Worm (Caenorhabditis elegans) whole organism, L1 larva: Measurements from ENCODE around the gene C32D5.4.

Experiments
- C34B4.2 ChIP-seq: sonication (generic microtip); optimal IDR thresholded peaks from 2 replicates; lab custom pipeline; 2017; ENCODE audit warnings: mild to moderate bottlenecking, missing genetic modification characterization, missing compliant biosample characterization
- F16B12.6 ChIP-seq: fragments of 150-350 bp; optimal IDR thresholded peaks from 2 replicates; lab custom pipeline; 2014; ENCODE audit warnings: missing biosample characterization, missing genetic modification characterization
- aha-1 ChIP-seq: fragments of 150-350 bp; optimal IDR thresholded peaks from 2 replicates; lab custom pipeline; 2014; ENCODE audit warnings: missing biosample characterization, missing genetic modification characterization
- ama-1 ChIP-seq: fragments of 150-350 bp; optimal IDR thresholded peaks from 2 replicates; lab custom pipeline; 2014
- blmp-1 ChIP-seq: fragments of 150-350 bp; optimal IDR thresholded peaks from 2 replicates; lab custom pipeline; 2014; ENCODE audit warnings: missing biosample characterization, missing genetic modification characterization
- ceh-8 ChIP-seq: fragments of 200-800 bp; sonication (Bioruptor generic); optimal IDR thresholded peaks from 2 replicates; lab custom pipeline; 2018; ENCODE audit warnings: mild to moderate bottlenecking, missing genetic modification characterization, moderate library complexity, missing compliant biosample characterization
- ceh-90 ChIP-seq: sonication (generic microtip); optimal IDR thresholded peaks from 2 replicates; lab custom pipeline; 2016; ENCODE audit warnings: missing genetic modification characterization, missing compliant biosample characterization
- ces-1 ChIP-seq: fragments of 150-350 bp; optimal IDR thresholded peaks from 2 replicates; lab custom pipeline; 2014; ENCODE audit warnings: missing biosample characterization, missing genetic modification reagents, missing genetic modification characterization
- egl-13 ChIP-seq: sonication (generic microtip); optimal IDR thresholded peaks from 2 replicates; lab custom pipeline; 2016; ENCODE audit warnings: missing genotype, missing genetic modification reagents, missing genetic modification characterization, missing compliant biosample characterization
- egl-27 ChIP-seq, 2 experiments: fragments of 150-350 bp in 1 of 2; sonication (generic microtip); optimal IDR thresholded peaks; 3 replicates each; lab custom pipeline; 2017 to 2018; ENCODE audit warnings: missing biosample characterization in 2 of 2, missing genetic modification characterization in 2 of 2, missing genetic modification reagents in 2 of 2
- elt-3 ChIP-seq, 6 experiments: fragments of 150-350 bp in 1 of 6; sonication (generic microtip); optimal IDR thresholded peaks; 2 replicates each; lab custom pipeline; 2017 to 2018; ENCODE audit warnings: missing biosample characterization in 6 of 6, missing genetic modification characterization in 6 of 6, inconsistent platforms in 1 of 6
- ets-5 ChIP-seq: fragments of 200-800 bp; sonication (Bioruptor generic); IDR thresholded peaks from 2 replicates; pipeline ENCODE4 v1.3.6; 2022; ENCODE audit warnings: missing genetic modification characterization, missing compliant biosample characterization
- fkh-10 ChIP-seq: sonication (generic microtip); optimal IDR thresholded peaks from 2 replicates; lab custom pipeline; 2017; ENCODE audit warnings: missing biosample characterization, missing genetic modification reagents, missing genetic modification characterization
- fkh-4 ChIP-seq: sonication (generic microtip); optimal IDR thresholded peaks from 2 replicates; lab custom pipeline; 2016; ENCODE audit warnings: missing compliant biosample characterization, missing genetic modification characterization, borderline replicate concordance
- fkh-8 ChIP-seq: sonication (generic microtip); optimal IDR thresholded peaks from 2 replicates; lab custom pipeline; 2016; ENCODE audit warnings: mild to moderate bottlenecking, missing genetic modification characterization, missing compliant biosample characterization
- fos-1 ChIP-seq: fragments of 150-350 bp; optimal IDR thresholded peaks from 2 replicates; lab custom pipeline; 2014; ENCODE audit warnings: missing biosample characterization, missing genetic modification characterization
- grh-1 ChIP-seq: fragments of 200-800 bp; sonication (Bioruptor generic); IDR thresholded peaks from 2 replicates; pipeline ENCODE4 v1.3.6; 2022; ENCODE audit warnings: missing genetic modification reagents, missing genetic modification characterization, missing compliant biosample characterization
- hlh-17 ChIP-seq: fragments of 200-800 bp; sonication (Bioruptor generic); optimal IDR thresholded peaks from 2 replicates; lab custom pipeline; 2018; ENCODE audit warnings: missing genetic modification characterization, mild to moderate bottlenecking, missing compliant biosample characterization, moderate library complexity, borderline replicate concordance
- hpl-2 ChIP-seq: fragments of 150-350 bp; optimal IDR thresholded peaks from 2 replicates; lab custom pipeline; 2014; ENCODE audit warnings: missing biosample characterization, missing genetic modification reagents, missing genetic modification characterization
- irx-1 ChIP-seq: sonication (generic microtip); optimal IDR thresholded peaks from 2 replicates; lab custom pipeline; 2016; ENCODE audit warnings: missing genetic modification characterization, missing compliant biosample characterization
- jun-1 ChIP-seq: fragments of 150-350 bp; optimal IDR thresholded peaks from 2 replicates; lab custom pipeline; 2014; ENCODE audit warnings: missing biosample characterization, missing genetic modification reagents, missing genetic modification characterization
- lin-13 ChIP-seq: fragments of 150-350 bp; optimal IDR thresholded peaks from 2 replicates; lab custom pipeline; 2014; ENCODE audit warnings: missing biosample characterization, missing genetic modification reagents, missing genetic modification characterization
- lin-14 ChIP-seq: fragments of 200-800 bp; sonication (Bioruptor generic); optimal IDR thresholded peaks from 2 replicates; lab custom pipeline; 2018; ENCODE audit warnings: mild to moderate bottlenecking, missing genetic modification characterization, moderate library complexity, missing compliant biosample characterization
- lir-3 ChIP-seq: sonication (generic microtip); optimal IDR thresholded peaks from 2 replicates; lab custom pipeline; 2016; ENCODE audit warnings: mild to moderate bottlenecking, missing genetic modification characterization, moderate library complexity, missing compliant biosample characterization; ENCODE audit not compliant: poor library complexity
- lsy-2 ChIP-seq, 2 experiments: fragments of 150-350 bp; optimal IDR thresholded peaks; 2 replicates each; lab custom pipeline; 2014; ENCODE audit warnings: missing biosample characterization in 2 of 2, missing genetic modification characterization in 2 of 2
- mab-9 ChIP-seq: fragments of 200-800 bp; sonication (Bioruptor generic); IDR thresholded peaks from 2 replicates; pipeline ENCODE4 v1.3.6; 2022; ENCODE audit warnings: missing genetic modification reagents, missing genetic modification characterization, missing compliant biosample characterization
- mdl-1 ChIP-seq, 2 experiments: fragments of 150-350 bp; optimal IDR thresholded peaks; 2 replicates each; lab custom pipeline; 2014 to 2017; ENCODE audit warnings: missing biosample characterization in 2 of 2, missing genetic modification characterization in 2 of 2, inconsistent platforms in 1 of 2
- nhr-11 ChIP-seq: fragments of 150-350 bp; optimal IDR thresholded peaks from 2 replicates; lab custom pipeline; 2014; ENCODE audit warnings: missing biosample characterization, missing genetic modification characterization
- nhr-237 ChIP-seq: fragments of 150-350 bp; optimal IDR thresholded peaks from 2 replicates; lab custom pipeline; 2014; ENCODE audit warnings: missing biosample characterization, missing genetic modification characterization
- nhr-84 ChIP-seq: sonication (generic microtip); optimal IDR thresholded peaks from 2 replicates; lab custom pipeline; 2017; ENCODE audit warnings: missing biosample characterization, missing genetic modification characterization
- nhr-85 ChIP-seq: sonication (generic microtip); peaks from one replicate; lab custom pipeline; 2016; ENCODE audit warnings: missing genetic modification characterization, inconsistent platforms, missing compliant biosample characterization
- pag-3 ChIP-seq: sonication (generic microtip); optimal IDR thresholded peaks from 2 replicates; lab custom pipeline; 2017; ENCODE audit warnings: missing genetic modification characterization, mild to moderate bottlenecking, missing compliant biosample characterization, antibody characterized with exemption, borderline replicate concordance; ENCODE audit not compliant: insufficient read depth
- pax-3 ChIP-seq: fragments of 200-800 bp; sonication (Bioruptor generic); optimal IDR thresholded peaks from 2 replicates; lab custom pipeline; 2018; ENCODE audit warnings: mild to moderate bottlenecking, missing genetic modification characterization, moderate library complexity, missing compliant biosample characterization
- rnt-1 ChIP-seq: sonication (generic microtip); optimal IDR thresholded peaks from 2 replicates; lab custom pipeline; 2016; ENCODE audit warnings: mild to moderate bottlenecking, missing genetic modification characterization, moderate library complexity, missing compliant biosample characterization
- snu-23 ChIP-seq: sonication (generic microtip); optimal IDR thresholded peaks from 2 replicates; lab custom pipeline; 2016; ENCODE audit warnings: missing genetic modification characterization, missing compliant biosample characterization
- sptf-1 ChIP-seq: fragments of 150-350 bp; optimal IDR thresholded peaks from 2 replicates; lab custom pipeline; 2014; ENCODE audit warnings: missing biosample characterization, missing genetic modification characterization
- sup-37 ChIP-seq: fragments of 200-800 bp; sonication (Bioruptor generic); optimal IDR thresholded peaks from 2 replicates; lab custom pipeline; 2018; ENCODE audit warnings: mild to moderate bottlenecking, missing genetic modification characterization, missing compliant biosample characterization
- tbx-2 ChIP-seq: sonication (generic microtip); optimal IDR thresholded peaks from 2 replicates; lab custom pipeline; 2016; ENCODE audit warnings: missing genetic modification characterization, missing compliant biosample characterization
- tlp-1 ChIP-seq: fragments of 150-350 bp; optimal IDR thresholded peaks from 2 replicates; lab custom pipeline; 2014; ENCODE audit warnings: missing biosample characterization, missing genetic modification characterization
- unc-98 ChIP-seq: fragments of 200-800 bp; sonication (Bioruptor generic); IDR thresholded peaks from 2 replicates; pipeline ENCODE4 v1.3.6; 2022; ENCODE audit warnings: missing genetic modification characterization, missing compliant biosample characterization
- vab-15 ChIP-seq: sonication (generic microtip); optimal IDR thresholded peaks from 2 replicates; lab custom pipeline; 2017; ENCODE audit warnings: missing genotype, mild to moderate bottlenecking, missing genetic modification characterization, missing compliant biosample characterization
- xbp-1 ChIP-seq: sonication (generic microtip); optimal IDR thresholded peaks from 2 replicates; lab custom pipeline; 2016; ENCODE audit warnings: missing genetic modification characterization, missing compliant biosample characterization
- ztf-11 ChIP-seq, 2 experiments: sonication (generic microtip); optimal IDR thresholded peaks; 2 replicates each; lab custom pipeline; 2016 to 2017; ENCODE audit warnings: missing genetic modification characterization in 2 of 2, missing biosample characterization in 1 of 2, missing compliant biosample characterization in 1 of 2
- ztf-4 ChIP-seq: fragments of 150-350 bp; optimal IDR thresholded peaks from 2 replicates; lab custom pipeline; 2014; ENCODE audit warnings: missing biosample characterization, missing genetic modification characterization

Gene C32D5.4

DNA sequence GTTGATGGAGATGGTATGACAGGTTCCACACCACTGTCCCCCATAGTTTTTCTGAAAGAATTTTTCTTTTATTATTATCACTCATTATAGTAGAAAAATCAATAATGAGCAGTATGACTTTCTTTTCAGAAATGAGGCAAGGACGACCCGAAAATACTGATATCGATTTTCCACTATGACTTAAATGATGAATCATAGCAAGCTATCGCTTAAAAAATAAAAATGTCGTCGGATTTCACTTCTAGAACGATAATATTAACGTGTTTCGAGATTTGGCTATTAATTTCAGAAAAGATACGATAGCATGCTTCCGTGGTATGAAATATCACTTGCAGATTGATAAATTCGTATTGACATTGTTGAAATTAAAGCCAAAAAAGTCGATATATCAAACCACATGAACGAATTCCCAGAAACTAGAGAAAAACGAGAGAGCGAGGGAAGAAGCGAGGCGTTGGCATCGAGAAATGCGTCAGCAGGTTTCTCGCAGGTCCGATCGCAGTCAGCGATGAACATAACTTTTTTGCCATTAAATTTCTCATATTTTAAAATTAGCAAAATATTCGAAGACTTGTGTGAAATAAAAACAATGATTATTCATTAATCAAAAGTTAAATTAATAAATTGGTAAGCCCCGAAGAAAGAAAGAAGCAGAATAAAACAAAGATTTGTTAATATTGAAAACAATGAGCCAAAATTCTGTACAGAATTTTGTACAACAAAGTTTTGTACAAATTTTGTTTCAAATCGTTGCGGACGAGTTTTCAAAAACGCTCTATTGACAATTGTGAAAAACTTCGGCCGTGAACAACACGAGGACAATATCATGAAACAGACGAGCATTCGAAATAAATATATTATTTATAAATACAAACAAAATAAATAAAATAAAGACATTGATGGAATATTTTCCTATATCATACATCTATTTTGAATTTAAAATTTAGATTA, 32.8 kb upstream of the C32D5.4 start, which contains the start of gene C32D5.11 (continued):
- TF ChIP-seq ztf-11 (tag; optimal IDR thresholded peaks at IDR 0.05; lab: Kevin White, UChicago), result no peak
- TF ChIP-seq rnt-1 (tag; lab: Kevin White, UChicago), result peak; percentile 86
- TF ChIP-seq fkh-10, result no peak
- peak; percentile 54 for TF ChIP-seq F16B12.6 (tag; lab: Kevin White, UChicago)
- TF ChIP-seq ceh-8 (GFP tag; lab: Kevin White, UChicago), result no peak
- TF ChIP-seq lir-3 (tag; lab: Kevin White, UChicago), result peak; percentile 49
- TF ChIP-seq aha-1, result no peak
- no peak for TF ChIP-seq sptf-1 (tag; lab: Kevin White, UChicago)
- TF ChIP-seq lin-13 (GFP tag; lab: Kevin White, UChicago), result peak; percentile 69
- no peak for TF ChIP-seq mab-9 (GFP tag; lab: Robert Waterston, UW)
- peak; percentile 67 for TF ChIP-seq blmp-1 (tag; lab: Kevin White, UChicago)
- TF ChIP-seq pax-3 (tag; lab: Kevin White, UChicago), result peak; percentile 17
- TF ChIP-seq vab-15, result no peak
- TF ChIP-seq xbp-1, result peak; percentile 79
- TF ChIP-seq snu-23 (GFP tag; lab: Kevin White, UChicago), result peak; percentile 88
- TF ChIP-seq irx-1 (tag; lab: Kevin White, UChicago), result peak; percentile 63
- TF ChIP-seq fkh-4 (tag; lab: Kevin White, UChicago), result no peak
- TF ChIP-seq nhr-85 (tag; lab: Kevin White, UChicago), result peak; percentile 82
- TF ChIP-seq lsy-2 (tag; optimal IDR thresholded peaks at IDR 0.05; lab: Kevin White, UChicago), result peak; percentile 82 to 86
- peak; percentile 73 for TF ChIP-seq tbx-2
- no peak for TF ChIP-seq hpl-2 (GFP tag; lab: Kevin White, UChicago)
- TF ChIP-seq egl-13 (tag; lab: Kevin White, UChicago), result peak; percentile 21
- TF ChIP-seq lin-14 (GFP tag; lab: Kevin White, UChicago), result peak; percentile 91
- no peak for TF ChIP-seq ama-1
- TF ChIP-seq jun-1, result peak; percentile 48
- no peak for TF ChIP-seq ceh-90 (tag; lab: Kevin White, UChicago)
- no peak for TF ChIP-seq nhr-237
- no peak for TF ChIP-seq ets-5 (GFP tag; lab: Robert Waterston, UW)
- peak; percentile 1 for TF ChIP-seq pag-3 (tag; lab: Kevin White, UChicago)
- no peak for TF ChIP-seq egl-27 (tag; optimal IDR thresholded peaks at IDR 0.05; lab: Kevin White, UChicago)
- peak in 1 of 2 experiments; percentile 61 for TF ChIP-seq mdl-1 (tag; optimal IDR thresholded peaks at IDR 0.05; lab: Kevin White, UChicago)
- TF ChIP-seq hlh-17 (GFP tag; lab: Kevin White, UChicago), result no peak
- no peak for TF ChIP-seq sup-37 (GFP tag; lab: Kevin White, UChicago)
- no peak for TF ChIP-seq nhr-84 (tag; lab: Kevin White, UChicago)
- TF ChIP-seq C34B4.2 (tag; lab: Kevin White, UChicago), result no peak
- TF ChIP-seq ztf-4, result peak; percentile 63
- no peak for TF ChIP-seq nhr-11
- TF ChIP-seq ces-1, result no peak
- TF ChIP-seq fos-1 (tag; lab: Kevin White, UChicago), result peak; percentile 35
- no peak for TF ChIP-seq unc-98
- TF ChIP-seq tlp-1 (tag; lab: Kevin White, UChicago), result no peak

DNA sequence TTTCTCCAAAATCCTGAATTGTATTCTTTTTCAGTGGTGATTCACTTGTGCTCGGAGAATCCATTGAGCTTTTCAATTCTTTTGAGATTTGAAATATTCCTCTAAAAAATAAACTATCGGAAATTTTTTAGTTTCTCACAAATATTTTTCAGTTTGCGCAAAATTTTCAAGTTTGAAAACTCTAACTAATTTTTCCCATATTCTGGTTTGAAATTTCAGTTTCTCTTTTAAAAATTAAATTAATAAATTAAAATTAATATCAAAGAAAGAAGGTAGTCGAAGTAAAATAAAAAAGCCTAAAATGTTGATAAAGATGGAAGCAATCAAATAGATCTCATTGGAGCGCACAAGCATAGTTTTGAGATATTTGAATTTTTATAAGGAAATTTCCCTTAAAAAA, 29.0 kb upstream of the C32D5.4 start, which contains the start of gene C32D5.10:
C32D5.10 (minus strand) TSS at position 101 of the 400 bp plus-strand sequence.
- TF ChIP-seq nhr-85 (tag; lab: Kevin White, UChicago) (no peak), elt-3 (tag; optimal IDR thresholded peaks at IDR 0.05; lab: Kevin White, UChicago) (no peak), nhr-237 (no peak), sup-37 (GFP tag; lab: Kevin White, UChicago) (no peak), unc-98 (no peak), grh-1 (GFP tag; lab: Robert Waterston, UW) (no peak), jun-1 (no peak), snu-23 (GFP tag; lab: Kevin White, UChicago) (no peak), fkh-8 (tag; lab: Kevin White, UChicago) (no peak), egl-13 (tag; lab: Kevin White, UChicago) (no peak)
